Worm (Caenorhabditis elegans): ENCODE results near the gene panl-3.

The panl-3 gene

ce11 chrIII:9798478-9799157 lies 20.2 kb upstream of the panl-3 start, which contains the start of gene ZK632.2:
TSS of gene ZK632.2 (plus strand) at chrIII:9799107.
- TF ChIP-seq unc-62 (GFP tag; optimal IDR thresholded peaks at IDR 0.05), result no peak

ce11 chrIII:9802045-9802444 lies 16.8 kb upstream of the panl-3 start:
- TF ChIP-seq unc-62 (GFP tag; optimal IDR thresholded peaks at IDR 0.05), result no peak

- no peak for TF ChIP-seq unc-62 (GFP tag; optimal IDR thresholded peaks at IDR 0.05)
These were observed 13.8 kb upstream of the panl-3 start, which contains the start of gene riok-3 for ce11 chrIII:9804997-9805610. TSS of gene riok-3 (minus strand) at chrIII:9805011.

ce11 chrIII:9806968-9807559 lies 11.8 kb upstream of the panl-3 start, which contains the start of gene ZK632.4:
TSS of gene ZK632.4 (minus strand) at chrIII:9807454.
- TF ChIP-seq unc-62 (GFP tag; optimal IDR thresholded peaks at IDR 0.05), result no peak

- no peak for TF ChIP-seq unc-62 (GFP tag; optimal IDR thresholded peaks at IDR 0.05)
These were observed 11.3 kb upstream of the panl-3 start for ce11 chrIII:9807560-9808046.

ce11 chrIII:9808179-9808578 lies 10.7 kb upstream of the panl-3 start, which contains the start of gene gtap-2:
TSS of gene gtap-2 (plus strand) at chrIII:9808544.
- no peak for TF ChIP-seq unc-62 (GFP tag; optimal IDR thresholded peaks at IDR 0.05)

ce11 chrIII:9813146-9813545 lies 5.7 kb upstream of the panl-3 start, which contains the start of gene ZK632.14:
TSS of gene ZK632.14 (plus strand) at chrIII:9813446.
- no peak for TF ChIP-seq unc-62 (GFP tag; optimal IDR thresholded peaks at IDR 0.05)

ce11 chrIII:9817087-9817612 lies 1.7 kb upstream of the panl-3 start, which contains the start of gene cnx-1:
TSS of gene cnx-1 (minus strand) at chrIII:9817137.
- no peak for TF ChIP-seq unc-62 (GFP tag; optimal IDR thresholded peaks at IDR 0.05)

- TF ChIP-seq unc-62 (GFP tag; optimal IDR thresholded peaks at IDR 0.05), result no peak
These were observed 962 bp upstream of the panl-3 start for ce11 chrIII:9817894-9818293.

- no peak for TF ChIP-seq unc-62 (GFP tag; optimal IDR thresholded peaks at IDR 0.05)
These were observed 4.1 kb downstream of the panl-3 start, which contains the start of gene arl-5 for ce11 chrIII:9822942-9823341. TSS of gene arl-5 (plus strand) at chrIII:9823242.

ce11 chrIII:9823748-9824147 lies 4.9 kb downstream of the panl-3 start:
- no peak for TF ChIP-seq unc-62 (GFP tag; optimal IDR thresholded peaks at IDR 0.05)

ce11 chrIII:9824330-9824934 lies 5.6 kb downstream of the panl-3 start, which contains the start of gene lin-52:
TSS of gene lin-52 (minus strand) at chrIII:9824750.
- TF ChIP-seq unc-62 (GFP tag; optimal IDR thresholded peaks at IDR 0.05), result no peak

ce11 chrIII:9825073-9825828 lies 6.4 kb downstream of the panl-3 start, which contains the start of gene ZK632.9:
TSS of gene ZK632.9 (minus strand) at chrIII:9825432.
- no peak for TF ChIP-seq unc-62 (GFP tag; optimal IDR thresholded peaks at IDR 0.05)

ce11 chrIII:9826005-9826404 lies 7.1 kb downstream of the panl-3 start:
- TF ChIP-seq unc-62 (GFP tag; optimal IDR thresholded peaks at IDR 0.05), result no peak
